Worm (Caenorhabditis elegans) whole organism, L2 larva: Measurements from ENCODE around the gene bath-39.

Experiments used
- C34F6.9 ChIP-seq: fragments of 150-350 bp; optimal IDR thresholded peaks from 2 replicates; lab custom pipeline; 2014; ENCODE audit warnings: missing biosample characterization, missing genetic modification characterization
- F13H6.1 ChIP-seq: sonication (generic microtip); optimal IDR thresholded peaks from 2 replicates; lab custom pipeline; 2016; ENCODE audit warnings: missing genetic modification characterization, missing compliant biosample characterization
- R02D3.7 ChIP-seq: fragments of 150-350 bp; optimal IDR thresholded peaks from 2 replicates; lab custom pipeline; 2014; ENCODE audit warnings: missing biosample characterization, missing genetic modification characterization
- Y55F3AM.14 ChIP-seq: fragments of 200-800 bp; sonication (Bioruptor generic); optimal IDR thresholded peaks from 2 replicates; lab custom pipeline; 2018; ENCODE audit warnings: mild to moderate bottlenecking, missing genetic modification characterization, missing compliant biosample characterization
- ZK546.5 ChIP-seq: sonication (generic microtip); optimal IDR thresholded peaks from 2 replicates; lab custom pipeline; 2017; ENCODE audit warnings: missing biosample characterization, missing genetic modification characterization
- alr-1 ChIP-seq: fragments of 150-350 bp; optimal IDR thresholded peaks from 2 replicates; lab custom pipeline; 2014; ENCODE audit warnings: missing biosample characterization, missing genetic modification characterization
- aly-2 ChIP-seq: fragments of 150-350 bp; optimal IDR thresholded peaks from 2 replicates; lab custom pipeline; 2014; ENCODE audit warnings: missing biosample characterization, missing genetic modification characterization
- ama-1 ChIP-seq: fragments of 150-350 bp; optimal IDR thresholded peaks from 2 replicates; lab custom pipeline; 2018; ENCODE audit warnings: inconsistent platforms
- blmp-1 ChIP-seq: sonication (generic microtip); optimal IDR thresholded peaks from 2 replicates; lab custom pipeline; 2017; ENCODE audit warnings: missing genetic modification characterization, mild to moderate bottlenecking, missing compliant biosample characterization, antibody characterized with exemption, moderate library complexity; ENCODE audit not compliant: insufficient read depth
- ceh-16 ChIP-seq: fragments of 150-350 bp; optimal IDR thresholded peaks from 2 replicates; lab custom pipeline; 2014; ENCODE audit warnings: missing biosample characterization, missing genetic modification characterization
- ceh-82 ChIP-seq: fragments of 150-350 bp; optimal IDR thresholded peaks from 2 replicates; lab custom pipeline; 2014; ENCODE audit warnings: missing biosample characterization, missing genetic modification characterization
- crh-2 ChIP-seq: sonication (generic microtip); optimal IDR thresholded peaks from 2 replicates; lab custom pipeline; 2017; ENCODE audit warnings: missing biosample characterization, missing genetic modification characterization
- dmd-4 ChIP-seq: sonication (generic microtip); optimal IDR thresholded peaks from 2 replicates; lab custom pipeline; 2017; ENCODE audit warnings: missing biosample characterization, missing genetic modification characterization
- egl-27 ChIP-seq: sonication (generic microtip); optimal IDR thresholded peaks from 3 replicates; lab custom pipeline; 2017; ENCODE audit warnings: missing biosample characterization, missing genetic modification reagents, missing genetic modification characterization
- elt-1 ChIP-seq: fragments of 150-350 bp; optimal IDR thresholded peaks from 2 replicates; lab custom pipeline; 2014; ENCODE audit warnings: missing biosample characterization, missing genetic modification characterization
- elt-3 ChIP-seq: sonication (generic microtip); optimal IDR thresholded peaks from 2 replicates; lab custom pipeline; 2017; ENCODE audit warnings: missing biosample characterization, missing genetic modification characterization
- fos-1 ChIP-seq: fragments of 150-350 bp; optimal IDR thresholded peaks from 2 replicates; lab custom pipeline; 2014; ENCODE audit warnings: missing biosample characterization, missing genetic modification characterization
- gmeb-1 ChIP-seq: fragments of 150-350 bp; optimal IDR thresholded peaks from 2 replicates; lab custom pipeline; 2014; ENCODE audit warnings: missing biosample characterization, missing genetic modification characterization
- lin-11 ChIP-seq: fragments of 150-350 bp; sonication (generic microtip); optimal IDR thresholded peaks from 2 replicates; lab custom pipeline; 2014; ENCODE audit warnings: missing biosample characterization, missing genetic modification characterization, inconsistent platforms, mixed read lengths
- lin-13 ChIP-seq: fragments of 150-350 bp; optimal IDR thresholded peaks from 2 replicates; lab custom pipeline; 2014; ENCODE audit warnings: missing biosample characterization, missing genetic modification reagents, missing genetic modification characterization
- lin-39 ChIP-seq: fragments of 150-350 bp; optimal IDR thresholded peaks from 2 replicates; lab custom pipeline; 2014; ENCODE audit warnings: missing biosample characterization, missing genetic modification reagents, missing genetic modification characterization
- lsy-2 ChIP-seq, 2 experiments: fragments of 150-350 bp in 1 of 2; sonication (generic microtip) in 1 of 2; optimal IDR thresholded peaks; 2 replicates each; lab custom pipeline; 2014 to 2017; ENCODE audit warnings: missing biosample characterization in 2 of 2, missing genetic modification characterization in 2 of 2
- mab-5 ChIP-seq: fragments of 150-350 bp; optimal IDR thresholded peaks from 2 replicates; lab custom pipeline; 2014; ENCODE audit warnings: missing biosample characterization, missing genetic modification characterization
- mbf-1 ChIP-seq: sonication (generic microtip); optimal IDR thresholded peaks from 2 replicates; lab custom pipeline; 2017; ENCODE audit warnings: missing biosample characterization, missing genetic modification characterization
- mdl-1 ChIP-seq, 2 experiments: fragments of 150-350 bp in 1 of 2; sonication (generic microtip) in 1 of 2; optimal IDR thresholded peaks; 2 replicates each; lab custom pipeline; 2017; ENCODE audit warnings: missing biosample characterization in 2 of 2, missing genetic modification characterization in 2 of 2
- nhr-10 ChIP-seq: sonication (generic microtip); optimal IDR thresholded peaks from 2 replicates; lab custom pipeline; 2017; ENCODE audit warnings: missing biosample characterization, missing genetic modification characterization
- nhr-11 ChIP-seq: fragments of 150-350 bp; optimal IDR thresholded peaks from 2 replicates; lab custom pipeline; 2014; ENCODE audit warnings: missing biosample characterization, missing genetic modification characterization
- nhr-12 ChIP-seq: fragments of 150-350 bp; optimal IDR thresholded peaks from 2 replicates; lab custom pipeline; 2014; ENCODE audit warnings: missing biosample characterization, missing genetic modification characterization
- nhr-129 ChIP-seq: fragments of 150-350 bp; optimal IDR thresholded peaks from 2 replicates; lab custom pipeline; 2014; ENCODE audit warnings: missing biosample characterization, missing genetic modification characterization
- nhr-21 ChIP-seq: fragments of 150-350 bp; optimal IDR thresholded peaks from 2 replicates; lab custom pipeline; 2014; ENCODE audit warnings: missing biosample characterization, missing genetic modification characterization
- nhr-23 ChIP-seq: fragments of 150-350 bp; optimal IDR thresholded peaks from 2 replicates; lab custom pipeline; 2014; ENCODE audit warnings: missing biosample characterization, missing genetic modification reagents, missing genetic modification characterization
- nhr-237 ChIP-seq: fragments of 150-350 bp; optimal IDR thresholded peaks from 2 replicates; lab custom pipeline; 2014; ENCODE audit warnings: missing biosample characterization, missing genetic modification characterization
- nhr-25 ChIP-seq: fragments of 150-350 bp; sonication (generic microtip); optimal IDR thresholded peaks from 3 replicates; lab custom pipeline; 2014; ENCODE audit warnings: missing biosample characterization, missing genetic modification characterization
- nhr-6 ChIP-seq: fragments of 150-350 bp; optimal IDR thresholded peaks from 2 replicates; lab custom pipeline; 2014; ENCODE audit warnings: missing biosample characterization, missing genetic modification characterization
- nhr-77 ChIP-seq: fragments of 150-350 bp; optimal IDR thresholded peaks from 2 replicates; lab custom pipeline; 2014; ENCODE audit warnings: missing biosample characterization, missing genetic modification characterization
- peb-1 ChIP-seq: fragments of 150-350 bp; optimal IDR thresholded peaks from 2 replicates; lab custom pipeline; 2014; ENCODE audit warnings: missing biosample characterization, missing genetic modification characterization
- sem-4 ChIP-seq: fragments of 150-350 bp; optimal IDR thresholded peaks from 2 replicates; lab custom pipeline; 2014; ENCODE audit warnings: missing biosample characterization, missing genetic modification reagents, missing genetic modification characterization
- skn-1 ChIP-seq: sonication (generic microtip); optimal IDR thresholded peaks from 2 replicates; lab custom pipeline; 2017; ENCODE audit warnings: missing biosample characterization, missing genetic modification characterization
- sma-3 ChIP-seq: sonication (generic microtip); optimal IDR thresholded peaks from 2 replicates; lab custom pipeline; 2016; ENCODE audit warnings: missing genetic modification reagents, missing genetic modification characterization, missing compliant biosample characterization
- sma-9 ChIP-seq, 2 experiments: fragments of 150-350 bp in 1 of 2; sonication (generic microtip) in 1 of 2; optimal IDR thresholded peaks; 2 replicates each; lab custom pipeline; 2014 to 2016; ENCODE audit warnings: missing genetic modification characterization in 2 of 2, mild to moderate bottlenecking in 1 of 2, missing biosample characterization in 1 of 2, missing compliant biosample characterization in 1 of 2, missing genetic modification reagents in 1 of 2, moderate library complexity in 1 of 2
- snpc-4 ChIP-seq: fragments of 150-350 bp; optimal IDR thresholded peaks from 2 replicates; lab custom pipeline; 2014; ENCODE audit warnings: missing biosample characterization, missing genetic modification characterization
- unc-39 ChIP-seq: fragments of 150-350 bp; optimal IDR thresholded peaks from 2 replicates; lab custom pipeline; 2014; ENCODE audit warnings: missing biosample characterization, missing genetic modification characterization
- unc-55 ChIP-seq: fragments of 150-350 bp; sonication (generic microtip); optimal IDR thresholded peaks from 3 replicates; lab custom pipeline; 2014; ENCODE audit warnings: missing biosample characterization, missing genetic modification reagents, missing genetic modification characterization
- unc-62 ChIP-seq: fragments of 150-350 bp; optimal IDR thresholded peaks from 2 replicates; lab custom pipeline; 2014; ENCODE audit warnings: missing biosample characterization, missing genetic modification reagents, missing genetic modification characterization
- zag-1 ChIP-seq: fragments of 150-350 bp; optimal IDR thresholded peaks from 2 replicates; lab custom pipeline; 2014; ENCODE audit warnings: missing biosample characterization, missing genetic modification characterization
- ztf-1 ChIP-seq: fragments of 200-800 bp; sonication (Bioruptor generic); conservative IDR thresholded peaks from 2 replicates; pipeline ENCODE4 v1.3.6; 2022; ENCODE audit warnings: missing genetic modification characterization, missing compliant biosample characterization
- ztf-11 ChIP-seq: sonication (generic microtip); optimal IDR thresholded peaks from 2 replicates; lab custom pipeline; 2017; ENCODE audit warnings: missing biosample characterization, missing genetic modification characterization
- ztf-4 ChIP-seq: fragments of 150-350 bp; optimal IDR thresholded peaks from 2 replicates; lab custom pipeline; 2014; ENCODE audit warnings: missing biosample characterization, missing genetic modification characterization

bath-39 gene

ce11 chrV:13468190-13468765, 9.0 kb downstream of the bath-39 start, which contains the start of the genes F25H9.6 and F25H9.7:
TSS of gene F25H9.6 (minus strand) at chrV:13468361.
TSS of gene F25H9.7 (plus strand) at chrV:13468376.
- TF ChIP-seq mab-5 (tag; lab: Kevin White, UChicago) (peak; percentile 54), crh-2 (tag; lab: Kevin White, UChicago) (peak; percentile 84), egl-27 (tag; lab: Kevin White, UChicago) (peak; percentile 85), nhr-77 (tag; lab: Kevin White, UChicago) (no peak), aly-2 (tag; lab: Kevin White, UChicago) (no peak), nhr-129 (peak; percentile 31), lin-11 (tag; lab: Kevin White, UChicago) (peak; percentile 22), unc-39 (no peak), ama-1 (lab: Kevin White, UChicago) (peak; percentile 9), ceh-16 (tag; lab: Kevin White, UChicago) (no peak), gmeb-1 (tag; lab: Kevin White, UChicago) (peak; percentile 79), unc-55 (GFP tag; lab: Kevin White, UChicago) (peak; percentile 86), peb-1 (tag; lab: Kevin White, UChicago) (no peak), Y55F3AM.14 (GFP tag; lab: Kevin White, UChicago) (peak; percentile 51), ZK546.5 (tag; lab: Kevin White, UChicago) (no peak), fos-1 (tag; lab: Kevin White, UChicago) (peak; percentile 56), alr-1 (tag; lab: Kevin White, UChicago) (no peak), R02D3.7 (no peak), nhr-23 (tag; lab: Kevin White, UChicago) (no peak), dmd-4 (tag; lab: Kevin White, UChicago) (no peak), elt-3 (no peak), sma-3 (GFP tag; lab: Kevin White, UChicago) (peak; percentile 91), sma-9 (GFP tag; optimal IDR thresholded peaks at IDR 0.05; lab: Kevin White, UChicago) (peak; percentile 94), sma-9 (tag; optimal IDR thresholded peaks at IDR 0.05; lab: Kevin White, UChicago) (no peak), lin-39 (tag; lab: Kevin White, UChicago) (no peak), mdl-1 (tag; optimal IDR thresholded peaks at IDR 0.05; lab: Kevin White, UChicago) (peak; percentile 62 to 91), nhr-11 (no peak), sem-4 (tag; lab: Kevin White, UChicago) (peak; percentile 63), ceh-82 (tag; lab: Kevin White, UChicago) (no peak), lsy-2 (tag; optimal IDR thresholded peaks at IDR 0.05; lab: Kevin White, UChicago) (peak; percentile 72 to 89), ztf-1 (no peak), snpc-4 (peak; percentile 53), blmp-1 (tag; lab: Kevin White, UChicago) (peak; percentile 38), elt-1 (no peak), ztf-4 (tag; lab: Kevin White, UChicago) (peak; percentile 44), unc-62 (GFP tag; lab: Kevin White, UChicago) (no peak), zag-1 (tag; lab: Kevin White, UChicago) (no peak), F13H6.1 (tag; lab: Kevin White, UChicago) (peak; percentile 86), nhr-25 (tag; lab: Kevin White, UChicago) (no peak), nhr-10 (no peak), nhr-12 (tag; lab: Kevin White, UChicago) (no peak), nhr-21 (peak; percentile 78), lin-13 (GFP tag; lab: Kevin White, UChicago) (peak; percentile 73), nhr-6 (tag; lab: Kevin White, UChicago) (no peak), ztf-11 (tag; lab: Kevin White, UChicago) (no peak), mbf-1 (tag; lab: Kevin White, UChicago) (no peak), nhr-237 (tag; lab: Kevin White, UChicago) (no peak), skn-1 (no peak), C34F6.9 (tag; lab: Kevin White, UChicago) (peak; percentile 92)
